Fruit fly (Drosophila melanogaster): ENCODE data around the gene Spn77Bc.

The Spn77Bc gene

dm6 chr3L:20384086-20384810 is 41.8 kb downstream of the Spn77Bc start, which contains the start of the genes CG5498 and fbl (continued):
- TF ChIP-seq Blimp-1 (GFP tag; optimal IDR thresholded peaks at IDR 0.05): peak; percentile 63
- TF ChIP-seq Hand (GFP tag; optimal IDR thresholded peaks at IDR 0.05): no peak
- TF ChIP-seq Lhr (GFP tag; optimal IDR thresholded peaks at IDR 0.05): peak; percentile 43
- no peak for TF ChIP-seq CG2875 (GFP tag; optimal IDR thresholded peaks at IDR 0.05)
- TF ChIP-seq CoRest (tag; optimal IDR thresholded peaks at IDR 0.05): peak; percentile 80
- no peak for TF ChIP-seq CrebB (tag; optimal IDR thresholded peaks at IDR 0.05)
- 0 out of 2 replicates have a peak, but pooled peaks have one; percentile 29 for TF ChIP-seq stc (GFP tag; IDR thresholded peaks at IDR 0.05)
- TF ChIP-seq onecut (GFP tag; IDR thresholded peaks at IDR 0.05): peak; percentile 55
- TF ChIP-seq Bteb2 (GFP tag; optimal IDR thresholded peaks at IDR 0.05): peak; percentile 59
- peak; percentile 0 for TF ChIP-seq tx (GFP tag; optimal IDR thresholded peaks at IDR 0.05)
- peak; percentile 76 for TF ChIP-seq CG2116 (GFP tag; optimal IDR thresholded peaks at IDR 0.05)
- TF ChIP-seq CG18619 (GFP tag; optimal IDR thresholded peaks at IDR 0.05): peak; percentile 42
- TF ChIP-seq phol (tag; optimal IDR thresholded peaks at IDR 0.05): peak; percentile 74
- peak; percentile 85 for TF ChIP-seq CG14710 (tag; optimal IDR thresholded peaks at IDR 0.05)
- TF ChIP-seq HmgZ (tag; optimal IDR thresholded peaks at IDR 0.05): peak; percentile 71
- TF ChIP-seq CG7963 (GFP tag; IDR thresholded peaks at IDR 0.05; ENCODE audit: partially characterized antibody): no peak
- peak; percentile 45 for TF ChIP-seq zfh2 (GFP tag; optimal IDR thresholded peaks at IDR 0.05)
- no peak for TF ChIP-seq wdn (GFP tag; IDR thresholded peaks at IDR 0.05)
- peak; percentile 21 for TF ChIP-seq Spps (tag; optimal IDR thresholded peaks at IDR 0.05)
- peak; percentile 38; the same call in 1 of the 2 replicates for TF ChIP-seq hbn (GFP tag; IDR thresholded peaks at IDR 0.05; ENCODE audit: partially characterized antibody)
- peak; percentile 64 for TF ChIP-seq Chrac-16 (GFP tag; optimal IDR thresholded peaks at IDR 0.05)
- TF ChIP-seq ab (GFP tag; optimal IDR thresholded peaks at IDR 0.05): no peak
- peak; percentile 65 for TF ChIP-seq unpg (GFP tag; optimal IDR thresholded peaks at IDR 0.05)
- TF ChIP-seq pum (GFP tag; optimal IDR thresholded peaks at IDR 0.05): peak; percentile 14
- TF ChIP-seq p53 (GFP tag; optimal IDR thresholded peaks at IDR 0.05): no peak
- peak; percentile 62 for TF ChIP-seq CG13624 (GFP tag; optimal IDR thresholded peaks at IDR 0.05)
- TF ChIP-seq Fer2 (tag; optimal IDR thresholded peaks at IDR 0.05): peak; percentile 61
- no peak for TF ChIP-seq CkIIα-i1 (GFP tag; IDR thresholded peaks at IDR 0.05)
- peak; percentile 50 for TF ChIP-seq CG4820 (GFP tag; optimal IDR thresholded peaks at IDR 0.05)
- TF ChIP-seq CG18764 (GFP tag; optimal IDR thresholded peaks at IDR 0.05): peak; percentile 39
- peak; percentile 32 for TF ChIP-seq kni (GFP tag; optimal IDR thresholded peaks at IDR 0.05)
- no peak for TF ChIP-seq en (GFP tag; optimal IDR thresholded peaks at IDR 0.05)
- peak; percentile 72 for TF ChIP-seq vvl (GFP tag; IDR thresholded peaks at IDR 0.05)
- peak; percentile 1 for TF ChIP-seq CG7271 (tag; optimal IDR thresholded peaks at IDR 0.05)
- peak; percentile 26 for TF ChIP-seq CG16815 (GFP tag; optimal IDR thresholded peaks at IDR 0.05)
- peak; percentile 40; the same call in 1 of the 2 replicates for TF ChIP-seq al (GFP tag; IDR thresholded peaks at IDR 0.05)
- no peak for TF ChIP-seq cad (GFP tag; optimal IDR thresholded peaks at IDR 0.05)
- peak; percentile 49; the same call in 1 of the 4 replicates for TF ChIP-seq Dll (GFP tag; IDR thresholded peaks at IDR 0.05; ENCODE audit: partially characterized antibody)
- TF ChIP-seq CG10462 (GFP tag; optimal IDR thresholded peaks at IDR 0.05): no peak
- TF ChIP-seq Rfx (GFP tag; IDR thresholded peaks at IDR 0.05): peak; percentile 64
- TF ChIP-seq grau (tag; optimal IDR thresholded peaks at IDR 0.05): peak; percentile 77
- peak; percentile 74 for TF ChIP-seq CG8924 (tag; optimal IDR thresholded peaks at IDR 0.05)
- peak; percentile 75 for TF ChIP-seq CG13775 (GFP tag; optimal IDR thresholded peaks at IDR 0.05)
- peak; percentile 60 for TF ChIP-seq MESR4 (GFP tag; optimal IDR thresholded peaks at IDR 0.05)
- peak; percentile 10 for TF ChIP-seq CG3995 (GFP tag; optimal IDR thresholded peaks at IDR 0.05)
- TF ChIP-seq Sox100B (GFP tag; optimal IDR thresholded peaks at IDR 0.05): peak; percentile 73
- no peak for TF ChIP-seq aop (GFP tag; IDR thresholded peaks at IDR 0.05)
- TF ChIP-seq CG10321 (GFP tag; IDR thresholded peaks at IDR 0.05): 0 out of 2 replicates have a peak, but pooled peaks have one; percentile 13
- TF ChIP-seq bcd (GFP tag; optimal IDR thresholded peaks at IDR 0.05): peak; percentile 65
